Fruit fly (Drosophila melanogaster): ENCODE measurements around the gene Madm.
A peak's percentile ranks its signal among the peaks of the same experiment; 100 is the strongest.

Madm gene

DNA sequence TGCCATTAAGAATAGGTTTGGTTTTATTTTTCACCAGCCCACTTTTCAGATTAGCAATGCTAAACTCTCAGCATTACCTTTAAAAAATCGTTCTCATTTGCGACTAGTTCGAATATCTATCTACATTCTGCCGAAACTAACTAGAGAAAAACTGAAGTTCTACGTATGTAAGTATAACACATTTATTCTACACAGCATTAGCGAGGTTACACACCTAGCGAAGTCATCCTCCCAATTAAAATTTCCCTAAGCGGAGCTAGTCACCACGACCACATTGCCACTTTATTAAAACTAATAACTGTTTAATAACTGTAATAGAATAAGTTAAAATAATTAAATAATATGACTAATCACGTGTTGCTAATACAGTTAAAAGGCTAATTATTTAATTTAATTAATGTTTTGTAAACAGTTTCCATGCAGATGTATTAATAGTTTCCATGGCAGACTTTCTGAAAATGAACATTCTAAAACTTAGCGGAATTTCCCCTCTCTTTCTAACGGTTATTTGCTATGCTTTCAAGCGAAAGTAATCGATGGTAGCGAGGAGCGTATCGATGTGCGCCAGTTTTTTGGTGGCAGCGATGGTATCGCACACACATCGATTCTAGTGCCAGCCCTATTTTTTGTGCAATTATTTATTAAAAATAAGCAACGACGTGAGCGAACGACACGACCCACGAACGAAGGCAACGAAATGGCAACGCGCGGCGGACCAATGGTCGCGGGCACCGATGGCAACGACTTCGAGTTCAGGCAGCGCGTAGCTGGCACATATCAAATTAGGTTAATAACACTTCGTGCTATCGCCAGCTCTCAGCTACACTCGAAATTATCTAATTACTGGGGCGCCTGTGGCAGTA lies 36.7 kb downstream of the Madm start, which contains the start of gene jagn (continued):
- TF ChIP-seq sens-2 (GFP tag; IDR thresholded peaks at IDR 0.05) (no peak), Camta (GFP tag; optimal IDR thresholded peaks at IDR 0.05) (peak; percentile 52), CG14014 (GFP tag; IDR thresholded peaks at IDR 0.05) (peak; percentile 55; the same call in 1 of the 2 replicates), jing (GFP tag; optimal IDR thresholded peaks at IDR 0.05) (no peak), rib (GFP tag; IDR thresholded peaks at IDR 0.05) (peak; percentile 55; the same call in 1 of the 2 replicates), Hsf (GFP tag; optimal IDR thresholded peaks at IDR 0.05) (peak; percentile 67), C15 (GFP tag; IDR thresholded peaks at IDR 0.05) (no peak), CG13424 (tag; optimal IDR thresholded peaks at IDR 0.05) (peak; percentile 35), fd102C (GFP tag; optimal IDR thresholded peaks at IDR 0.05) (no peak), CG15696 (tag; optimal IDR thresholded peaks at IDR 0.05) (peak; percentile 13), Dfd (GFP tag; optimal IDR thresholded peaks at IDR 0.05) (no peak), maf-S (GFP tag; optimal IDR thresholded peaks at IDR 0.05) (peak; percentile 46), CG3163 (GFP tag; optimal IDR thresholded peaks at IDR 0.05) (peak; percentile 42), CG8281 (tag; optimal IDR thresholded peaks at IDR 0.05) (no peak), chm (GFP tag; IDR thresholded peaks at IDR 0.05) (peak; percentile 71), Ada2b (GFP tag; IDR thresholded peaks at IDR 0.05) (peak; percentile 50; the same call in 1 of the 2 replicates), gem (tag; optimal IDR thresholded peaks at IDR 0.05) (no peak), D19A (tag; optimal IDR thresholded peaks at IDR 0.05) (peak; percentile 11), wek (GFP tag; optimal IDR thresholded peaks at IDR 0.05) (no peak), CG13775 (GFP tag; optimal IDR thresholded peaks at IDR 0.05) (peak; percentile 68), ci (GFP tag; IDR thresholded peaks at IDR 0.05) (peak; percentile 82), CG12659 (GFP tag; optimal IDR thresholded peaks at IDR 0.05) (peak; percentile 94), lola (GFP tag; optimal IDR thresholded peaks at IDR 0.05) (peak in 1 of 3 experiments; percentile 33), HHEX (GFP tag; optimal IDR thresholded peaks at IDR 0.05) (peak; percentile 14), Ravus (GFP tag; IDR thresholded peaks at IDR 0.05) (no peak), Chrac-16 (GFP tag; optimal IDR thresholded peaks at IDR 0.05) (peak; percentile 44), CG6765 (GFP tag; optimal IDR thresholded peaks at IDR 0.05) (no peak), Dp (GFP tag; optimal IDR thresholded peaks at IDR 0.05) (peak; percentile 51), CHES-1-like (GFP tag; optimal IDR thresholded peaks at IDR 0.05) (peak; percentile 74), peb (GFP tag; IDR thresholded peaks at IDR 0.05) (no peak), CG34376 (GFP tag; optimal IDR thresholded peaks at IDR 0.05) (peak; percentile 59), CoRest (tag; optimal IDR thresholded peaks at IDR 0.05) (peak; percentile 82), Opbp (GFP tag; IDR thresholded peaks at IDR 0.05; ENCODE audit: partially characterized antibody) (peak; percentile 100), da (GFP tag; optimal IDR thresholded peaks at IDR 0.05) (peak; percentile 14), croc (GFP tag; conservative IDR thresholded peaks at IDR 0.05) (no peak), klu (GFP tag; IDR thresholded peaks at IDR 0.05) (0 out of 2 replicates have a peak, but pooled peaks have one; percentile 28), nerfin-2 (GFP tag; IDR thresholded peaks at IDR 0.05; ENCODE audit: partially characterized antibody) (peak; percentile 99), Pdp1 (GFP tag; optimal IDR thresholded peaks at IDR 0.05) (peak; percentile 52 to 76), CG17568 (GFP tag; optimal IDR thresholded peaks at IDR 0.05) (no peak), CG12219 (GFP tag; optimal IDR thresholded peaks at IDR 0.05) (peak; percentile 21), en (GFP tag; optimal IDR thresholded peaks at IDR 0.05) (no peak), amos (GFP tag; IDR thresholded peaks at IDR 0.05; ENCODE audit: partially characterized antibody) (peak; percentile 100), CG10959 (GFP tag; IDR thresholded peaks at IDR 0.05) (no peak), CG9727 (GFP tag; optimal IDR thresholded peaks at IDR 0.05) (peak; percentile 75), CG6654 (GFP tag; optimal IDR thresholded peaks at IDR 0.05) (no peak), Drgx (GFP tag; IDR thresholded peaks at IDR 0.05) (no peak; the same call in 1 of the 2 replicates), CG18011 (GFP tag; optimal IDR thresholded peaks at IDR 0.05) (peak; percentile 23), disco-r (GFP tag; optimal IDR thresholded peaks at IDR 0.05) (no peak)

Data from whole organism, embryonic.